Fruit fly (Drosophila melanogaster): Measurements from ENCODE around the gene CG7083.
A peak's percentile ranks its signal among the peaks of the same experiment; 100 is the strongest.

CG7083 gene

dm6 chr3L:8296941-8297340 lies 43.6 kb upstream of the CG7083 start, which contains the start of gene Rab19 (continued):
- peak; percentile 76 for TF ChIP-seq nerfin-2 (GFP tag; IDR thresholded peaks at IDR 0.05; ENCODE audit: partially characterized antibody)
- no peak for TF ChIP-seq MTF-1 (GFP tag; optimal IDR thresholded peaks at IDR 0.05; ENCODE audit: borderline replicate concordance)
- no peak for TF ChIP-seq sug (tag; optimal IDR thresholded peaks at IDR 0.05)
- TF ChIP-seq CG17385 (GFP tag; optimal IDR thresholded peaks at IDR 0.05) = peak; percentile 36
- TF ChIP-seq Bteb2 (GFP tag; optimal IDR thresholded peaks at IDR 0.05) = no peak
- TF ChIP-seq CG1529 (GFP tag; optimal IDR thresholded peaks at IDR 0.05) = no peak
- peak; percentile 15 for TF ChIP-seq CG4617 (GFP tag; optimal IDR thresholded peaks at IDR 0.05; ENCODE audit: borderline replicate concordance)
- TF ChIP-seq Awh (GFP tag; IDR thresholded peaks at IDR 0.05) = no peak
- TF ChIP-seq dmrt99B (tag; optimal IDR thresholded peaks at IDR 0.05) = no peak
- no peak for TF ChIP-seq corto (GFP tag; optimal IDR thresholded peaks at IDR 0.05)
- peak; percentile 48 for TF ChIP-seq CG15601 (tag; optimal IDR thresholded peaks at IDR 0.05)
- TF ChIP-seq CG14965 (GFP tag; optimal IDR thresholded peaks at IDR 0.05; ENCODE audit: borderline replicate concordance) = no peak
- TF ChIP-seq Meics (GFP tag; optimal IDR thresholded peaks at IDR 0.05) = no peak
- TF ChIP-seq cas (GFP tag; IDR thresholded peaks at IDR 0.05) = no peak
- no peak for TF ChIP-seq Tbp (GFP tag; optimal IDR thresholded peaks at IDR 0.05)
- no peak for TF ChIP-seq CG11398 (GFP tag; optimal IDR thresholded peaks at IDR 0.05)
- TF ChIP-seq CG17568 (GFP tag; optimal IDR thresholded peaks at IDR 0.05) = no peak
- TF ChIP-seq vvl (GFP tag; IDR thresholded peaks at IDR 0.05) = no peak
- no peak for TF ChIP-seq CG8388 (GFP tag; optimal IDR thresholded peaks at IDR 0.05)
- TF ChIP-seq phol (tag; optimal IDR thresholded peaks at IDR 0.05) = peak; percentile 25
- no peak for TF ChIP-seq Lim3 (GFP tag; IDR thresholded peaks at IDR 0.05)

- no peak for TF ChIP-seq p53 (GFP tag; optimal IDR thresholded peaks at IDR 0.05)
- TF ChIP-seq CG34376 (GFP tag; optimal IDR thresholded peaks at IDR 0.05) = peak; percentile 5
- TF ChIP-seq sug (tag; optimal IDR thresholded peaks at IDR 0.05) = peak; percentile 52
- no peak for TF ChIP-seq nerfin-2 (GFP tag; IDR thresholded peaks at IDR 0.05; ENCODE audit: partially characterized antibody)
- peak; percentile 7 for TF ChIP-seq grn (GFP tag; optimal IDR thresholded peaks at IDR 0.05)
- peak in 1 of 2 experiments; percentile 1 for TF ChIP-seq Pdp1 (GFP tag; optimal IDR thresholded peaks at IDR 0.05)
- no peak for TF ChIP-seq maf-S (GFP tag; optimal IDR thresholded peaks at IDR 0.05)
- no peak for TF ChIP-seq ems (GFP tag; optimal IDR thresholded peaks at IDR 0.05)
- TF ChIP-seq CG15479 (GFP tag; optimal IDR thresholded peaks at IDR 0.05) = peak; percentile 63
- TF ChIP-seq lab (GFP tag; optimal IDR thresholded peaks at IDR 0.05) = peak; percentile 39
- TF ChIP-seq exex (tag; optimal IDR thresholded peaks at IDR 0.05) = peak; percentile 65
- peak; percentile 56 for TF ChIP-seq Med (GFP tag)
These were observed 43.1 kb upstream of the CG7083 start for dm6 chr3L:8297488-8297887.

dm6 chr3L:8299224-8300130 lies 41.1 kb upstream of the CG7083 start, which contains the start of the genes Arl5 and CG13671:
TSS of gene Arl5 (minus strand) at chr3L:8299839.
TSS of gene CG13671 (plus strand) at chr3L:8300064.
- TF ChIP-seq Sox100B (GFP tag; optimal IDR thresholded peaks at IDR 0.05) = peak; percentile 66
- peak; percentile 75 for TF ChIP-seq CG6689 (GFP tag; IDR thresholded peaks at IDR 0.05)
- peak; percentile 14 for TF ChIP-seq fu2 (GFP tag; optimal IDR thresholded peaks at IDR 0.05)
- peak; percentile 73 for TF ChIP-seq Fer3 (tag; optimal IDR thresholded peaks at IDR 0.05)
- TF ChIP-seq nom (GFP tag; optimal IDR thresholded peaks at IDR 0.05) = peak; percentile 1
- TF ChIP-seq Doc2 (GFP tag; IDR thresholded peaks at IDR 0.05) = no peak
- TF ChIP-seq CG31388 (GFP tag; optimal IDR thresholded peaks at IDR 0.05) = peak; percentile 70
- peak; percentile 84 for TF ChIP-seq CG2712 (tag; optimal IDR thresholded peaks at IDR 0.05)
- TF ChIP-seq Lhr (GFP tag; optimal IDR thresholded peaks at IDR 0.05) = peak; percentile 58
- peak; percentile 74 for TF ChIP-seq cato (GFP tag; optimal IDR thresholded peaks at IDR 0.05; ENCODE audit: borderline replicate concordance)
- TF ChIP-seq sr (GFP tag; IDR thresholded peaks at IDR 0.05) = peak; percentile 83; the same call in 2 of the 3 replicates
- TF ChIP-seq Dp (GFP tag; optimal IDR thresholded peaks at IDR 0.05) = peak; percentile 44
- peak; percentile 67 for TF ChIP-seq fd96Cb (tag; optimal IDR thresholded peaks at IDR 0.05)
- 0 out of 2 replicates have a peak, but pooled peaks have one; percentile 33 for TF ChIP-seq CG17612 (GFP tag; IDR thresholded peaks at IDR 0.05)
- TF ChIP-seq CG4707 (GFP tag; optimal IDR thresholded peaks at IDR 0.05) = no peak

Data from whole organism, embryonic.